Fruit fly (Drosophila melanogaster) whole organism, larva: ENCODE measurements around the gene CG9662.
A peak's percentile ranks its signal among the peaks of the same experiment; 100 is the strongest.
"Not testable (repeated sequence)": the region's sequence is repeated elsewhere in the genome, so short reads cannot be mapped to it uniquely, and the experiment has no call there.

Source experiments
- noc ChIP-seq: fragments of 200-800 bp; sonication (Bioruptor generic); optimal IDR thresholded peaks from 3 replicates; lab custom pipeline; 2019; ENCODE audit warnings: missing biosample characterization, mild to moderate bottlenecking, missing genetic modification characterization, moderate library complexity

The CG9662 gene

DNA sequence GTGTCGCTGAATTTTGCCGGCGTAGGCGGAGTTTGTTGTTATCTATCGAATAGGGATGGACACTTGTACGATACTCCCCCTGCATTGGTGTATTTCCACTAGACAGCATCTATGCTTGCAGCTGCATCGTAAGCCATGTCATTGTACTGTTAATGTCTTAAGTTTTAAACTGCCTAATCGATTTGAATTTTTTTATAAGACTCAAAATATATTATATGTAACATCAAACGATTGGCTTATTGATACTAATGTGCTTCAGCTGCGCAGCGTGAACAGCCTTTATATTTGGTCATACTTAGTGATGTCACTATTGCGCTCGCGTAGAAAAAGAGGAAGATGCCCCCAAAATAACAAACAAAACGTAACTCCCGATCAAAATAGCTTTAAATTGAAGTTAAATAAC lies at the start of gene CG9662, which contains the start of gene Ptpa:
Gene CG9662 (minus strand): TSS at position 54 of the 403 bp plus-strand sequence.
Gene Ptpa (plus strand): TSS at position 319 of the 403 bp plus-strand sequence.
- no peak for TF ChIP-seq noc

DNA sequence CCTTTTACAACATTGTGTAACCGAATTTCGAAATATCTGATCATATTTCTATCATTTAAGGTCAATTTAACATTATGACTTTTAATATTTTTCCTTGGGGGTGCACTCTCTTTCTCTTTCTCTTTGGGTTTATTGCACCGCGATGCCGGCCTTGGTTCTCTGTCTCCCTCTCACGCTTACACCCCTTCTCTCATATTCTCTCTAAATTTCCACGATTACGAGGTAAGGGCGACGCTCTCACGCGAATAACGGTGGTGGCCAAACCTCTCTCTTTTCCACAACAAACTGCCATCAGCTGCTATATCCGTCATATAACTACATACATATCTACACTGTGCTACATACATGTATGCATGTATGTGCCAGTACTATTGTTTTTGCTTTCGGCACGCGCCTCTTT lies 49.4 kb upstream of the CG9662 start:
- no peak for TF ChIP-seq noc

DNA sequence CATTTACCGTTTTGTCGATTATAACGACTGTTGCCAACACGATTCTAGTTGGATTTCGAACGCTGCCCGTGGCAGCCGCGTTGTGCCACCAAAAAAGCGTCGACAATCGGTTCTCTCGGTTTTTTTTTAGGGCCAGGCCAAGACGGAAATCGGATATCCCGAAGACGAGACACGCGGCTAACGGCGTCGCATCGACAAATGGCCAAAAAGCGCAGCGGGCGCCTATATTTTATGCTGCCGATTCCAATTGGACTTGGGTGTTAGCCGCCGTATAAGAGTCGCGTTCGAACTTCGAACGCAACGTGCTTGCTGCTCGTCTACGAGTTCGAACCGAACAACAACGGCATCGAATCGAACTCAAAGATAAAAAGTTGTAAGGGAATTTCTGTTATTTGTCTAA lies 46.2 kb upstream of the CG9662 start:
- TF ChIP-seq noc = no peak

DNA sequence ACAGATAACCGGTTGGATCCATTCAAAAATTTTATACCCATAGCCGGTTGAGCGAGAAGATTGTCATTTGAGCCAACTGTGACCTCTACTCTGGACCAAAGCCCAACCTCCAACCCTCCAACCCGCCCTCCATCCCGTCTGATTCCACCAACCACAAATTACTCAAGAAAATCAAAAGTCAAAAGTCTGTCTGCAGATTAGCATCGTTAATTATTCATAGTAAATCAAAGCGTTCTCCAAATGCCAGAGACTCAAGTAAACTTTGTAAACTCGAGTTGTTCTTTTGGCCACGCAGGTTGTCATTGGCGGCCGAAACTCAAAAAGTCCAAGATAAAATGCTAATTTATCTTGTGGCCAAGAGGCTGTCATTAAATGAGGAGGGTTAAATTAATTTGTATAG lies 41.1 kb upstream of the CG9662 start:
- no peak for TF ChIP-seq noc

DNA sequence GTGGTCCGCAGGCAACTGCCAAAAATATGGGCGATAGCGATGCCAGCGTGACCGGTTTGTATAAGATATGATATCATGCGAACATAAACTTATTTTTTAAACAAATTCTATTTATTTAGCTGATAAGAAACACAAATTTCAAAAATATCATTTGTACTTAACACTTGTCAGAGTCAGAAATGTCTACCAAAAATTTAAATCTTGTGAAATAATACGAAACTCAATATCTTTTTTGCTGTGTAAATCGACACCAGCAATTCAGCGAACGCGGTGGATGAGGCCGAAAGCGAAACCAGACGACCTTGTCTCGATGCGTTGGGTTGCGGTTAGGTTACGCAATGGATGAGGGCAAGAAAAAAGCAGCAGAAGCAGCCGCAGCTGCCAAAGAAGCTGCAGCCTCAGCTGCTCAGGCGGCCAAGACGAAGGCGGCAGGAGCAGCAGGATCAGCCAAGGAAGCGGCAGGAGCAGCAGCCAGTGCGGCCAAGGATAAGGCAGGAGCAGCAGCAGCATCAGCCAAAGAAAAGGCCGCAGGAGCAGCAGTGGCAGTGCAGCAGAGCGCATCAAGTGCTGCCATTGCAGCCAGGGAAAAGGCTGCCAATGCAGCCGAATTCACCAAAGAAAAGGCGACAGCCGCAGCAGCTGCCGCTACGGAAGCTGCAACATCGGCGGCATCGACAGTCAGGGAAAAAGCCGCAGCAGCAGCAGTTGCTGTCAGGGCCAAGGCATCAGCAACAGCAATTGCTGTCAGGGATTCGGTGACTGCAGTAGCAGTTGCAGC lies 40.2 kb upstream of the CG9662 start, which contains the start of gene CG31952:
Gene CG31952 (plus strand): TSS at position 167 of the 778 bp plus-strand sequence.
- TF ChIP-seq noc = peak; percentile 2

DNA sequence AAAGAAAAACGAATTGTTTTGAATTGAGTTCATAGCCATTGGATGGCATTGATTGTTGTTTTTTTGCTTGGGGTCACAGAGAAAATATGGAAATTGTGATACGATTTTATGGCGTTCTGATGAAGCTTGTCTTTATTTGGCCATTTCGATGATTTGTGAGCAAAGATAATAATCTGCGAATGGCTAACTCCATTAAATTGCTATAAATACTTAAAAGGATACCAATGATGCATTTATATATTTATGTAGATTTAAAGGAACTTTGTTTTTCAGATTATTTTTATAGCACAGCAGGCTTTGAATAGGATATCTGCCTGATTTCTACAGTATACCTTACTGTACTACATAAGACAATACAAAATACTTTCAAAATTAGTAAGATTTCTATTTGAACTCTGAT lies 33.7 kb upstream of the CG9662 start, which contains the start of gene CG8840:
Gene CG8840 (plus strand): TSS at position 301 of the 400 bp plus-strand sequence.
- TF ChIP-seq noc = no peak

DNA sequence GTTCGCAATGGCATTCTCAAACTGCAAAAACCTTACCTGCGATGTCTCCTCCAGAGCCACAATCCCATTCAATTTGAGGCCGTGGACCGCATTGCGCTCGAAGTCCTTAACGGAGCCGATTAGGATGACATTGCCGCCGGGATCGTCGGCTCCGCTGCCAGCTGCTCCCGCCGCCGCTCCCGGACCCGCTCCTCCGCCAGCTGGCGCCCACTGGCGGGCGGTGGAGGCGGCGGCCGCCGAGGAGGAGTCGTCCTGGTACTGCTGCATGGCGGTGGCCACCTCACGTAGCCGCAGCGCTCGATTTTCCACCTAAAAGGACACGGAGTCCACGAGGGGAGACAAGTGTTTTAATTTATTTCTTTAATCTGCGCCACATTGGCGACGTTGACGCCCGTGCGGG lies 31.2 kb upstream of the CG9662 start:
- no peak for TF ChIP-seq noc

DNA sequence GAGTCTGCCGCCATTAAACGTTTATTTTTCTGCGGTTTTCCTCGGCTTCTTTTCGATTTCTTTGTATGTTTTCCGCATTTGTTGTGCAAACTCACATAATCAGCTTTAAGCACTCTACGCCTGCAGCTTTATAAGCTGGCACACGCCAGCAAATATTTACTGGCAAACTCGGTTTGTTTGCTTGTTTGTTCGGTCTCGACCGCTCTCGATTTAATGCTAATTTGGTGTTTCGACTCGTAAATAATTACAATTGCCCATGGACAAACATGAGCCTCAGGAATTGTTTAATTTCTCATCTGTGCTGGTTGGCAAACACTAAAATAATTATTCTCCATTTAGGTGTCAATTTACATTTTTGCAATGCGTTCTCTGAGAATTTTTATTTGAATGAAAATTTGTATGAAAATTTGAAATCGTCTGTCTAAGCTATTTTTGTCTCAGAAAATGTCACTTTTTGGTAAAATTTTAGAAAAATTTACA lies 21.1 kb upstream of the CG9662 start, which contains the start of gene CG34175:
Gene CG34175 (plus strand): TSS at position 430 of the 480 bp plus-strand sequence.
- no peak for TF ChIP-seq noc

DNA sequence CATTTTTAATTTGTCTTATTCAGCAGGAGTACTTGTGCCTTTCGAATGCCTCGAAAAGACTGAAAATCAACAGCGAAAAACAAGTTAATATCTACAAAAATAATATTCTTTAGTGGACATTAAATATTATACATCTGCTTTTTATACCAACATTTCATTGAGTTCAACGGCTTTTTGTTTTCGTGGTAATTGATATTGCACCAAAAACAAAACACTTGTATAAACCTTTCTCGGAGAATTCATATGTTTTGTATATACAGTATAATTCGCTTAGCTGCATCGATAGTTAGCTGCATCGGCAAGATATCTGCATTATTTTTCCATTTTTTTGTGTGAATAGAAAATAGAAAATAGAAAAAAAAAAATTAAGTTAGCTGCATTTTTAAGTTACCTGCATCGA lies 11.9 kb upstream of the CG9662 start, which contains the start of gene CG42460:
Gene CG42460 (minus strand): TSS at position 101 of the 400 bp plus-strand sequence.
- TF ChIP-seq noc = not testable (repeated sequence)

DNA sequence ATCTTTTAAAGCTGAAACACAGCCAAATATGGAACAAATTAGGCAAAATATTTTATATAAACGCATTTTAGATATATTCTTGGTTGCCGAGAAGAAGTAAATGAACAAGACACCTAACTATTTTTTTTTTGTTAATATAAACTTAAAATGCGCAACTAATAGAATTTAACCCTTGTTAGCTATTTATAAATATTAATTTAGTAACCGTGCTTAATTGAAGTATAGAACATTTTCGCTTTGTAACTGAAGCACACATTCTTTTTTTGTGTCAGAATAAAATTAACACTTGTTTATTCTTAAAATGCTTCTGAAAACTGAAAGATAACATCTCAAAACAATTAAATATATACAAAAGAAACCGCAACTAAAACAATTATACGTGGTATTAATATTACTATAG lies 11.1 kb upstream of the CG9662 start, which contains the start of gene Sfp23F:
Gene Sfp23F (minus strand): TSS at position 101 of the 400 bp plus-strand sequence.
- no peak for TF ChIP-seq noc

DNA sequence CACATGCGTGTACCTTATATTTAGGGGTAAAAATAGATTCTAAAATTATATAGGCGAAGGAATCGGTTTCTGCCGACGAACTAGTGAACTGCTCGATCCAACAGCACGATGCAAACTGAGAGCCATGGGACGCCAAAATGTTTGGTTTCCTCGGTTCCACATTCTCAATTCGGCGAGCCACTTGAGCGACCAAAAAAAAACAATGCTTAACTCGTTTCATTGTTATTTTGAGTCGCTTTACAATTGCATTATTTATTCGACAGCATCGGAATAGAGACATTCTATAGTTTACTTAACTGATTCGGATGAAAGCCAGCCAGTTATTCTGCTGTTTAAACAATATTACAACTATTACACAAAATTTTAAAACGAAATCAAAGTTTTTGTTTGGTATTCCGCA lies 926 bp downstream of the CG9662 start, which contains the start of gene CG15412:
Gene CG15412 (minus strand): TSS at position 101 of the 400 bp plus-strand sequence.
- TF ChIP-seq noc = no peak

DNA sequence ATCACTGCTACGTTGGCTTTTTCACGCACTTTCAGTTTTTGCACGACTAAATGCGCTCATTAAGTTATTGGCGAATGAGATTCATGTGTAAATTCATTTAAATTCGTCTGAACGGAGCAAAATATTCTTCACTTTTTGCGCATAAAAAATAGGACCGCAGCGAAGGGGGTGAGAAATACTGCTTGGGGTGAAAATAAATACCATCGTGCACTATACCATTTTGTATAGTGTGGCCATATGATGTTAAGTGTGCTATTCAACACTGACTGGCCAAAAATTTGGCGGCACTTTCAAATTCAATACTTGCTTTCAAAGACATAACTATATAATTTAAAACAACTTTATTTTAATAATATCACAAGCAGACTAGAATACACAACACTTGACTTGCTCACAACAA lies 3.3 kb downstream of the CG9662 start, which contains the start of gene GramD1B:
Gene GramD1B (minus strand): TSS at position 131 of the 400 bp plus-strand sequence.
- TF ChIP-seq noc = peak; percentile 12

DNA sequence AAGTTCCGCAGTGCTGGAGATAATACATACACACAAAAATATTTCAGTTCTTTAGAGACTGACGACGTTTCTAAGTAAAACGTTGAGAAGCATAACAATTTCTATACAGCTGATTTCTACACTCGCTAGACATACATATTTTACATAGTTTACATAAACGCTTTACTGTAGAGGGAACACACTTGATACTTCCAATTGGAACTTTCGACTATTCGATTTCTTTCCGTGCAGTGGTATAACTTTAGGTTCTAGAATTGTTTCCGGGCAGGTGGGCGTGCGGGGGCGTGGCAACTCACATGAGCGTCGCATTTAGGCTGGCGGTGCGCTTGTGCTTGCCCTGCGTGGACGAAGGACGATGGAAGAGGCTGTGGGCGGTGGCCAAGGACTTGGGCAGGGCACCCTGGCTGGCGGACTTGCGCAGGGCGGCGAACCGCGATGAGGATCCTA lies 4.0 kb downstream of the CG9662 start:
- TF ChIP-seq noc = no peak

DNA sequence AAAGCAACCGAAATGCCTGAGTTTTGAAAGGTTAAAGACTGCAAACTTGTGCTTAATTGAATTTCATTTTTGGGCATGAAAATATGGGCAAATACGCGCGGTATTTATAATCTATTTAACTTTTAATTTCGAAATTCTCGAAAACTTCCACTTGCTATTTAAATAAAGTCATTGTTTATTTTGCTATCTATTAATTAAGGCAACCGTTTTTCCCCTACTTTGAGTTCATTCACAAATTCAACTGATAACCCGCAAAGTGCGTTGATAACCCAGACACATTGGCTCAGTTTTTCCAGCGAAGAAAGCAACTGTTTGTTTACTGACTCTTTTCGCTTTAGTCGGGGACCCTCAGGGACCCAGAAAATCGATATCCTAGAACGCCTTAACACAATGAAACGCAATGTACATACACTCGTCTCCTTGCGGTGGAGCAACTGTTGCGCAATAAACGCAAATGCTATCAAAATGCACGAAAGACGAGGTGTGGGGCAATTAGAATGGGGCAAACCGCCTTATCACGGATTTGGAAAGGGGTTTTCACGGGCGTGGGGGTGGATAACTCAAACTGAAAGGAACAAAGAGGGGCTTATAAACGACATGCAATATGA lies 4.7 kb downstream of the CG9662 start:
- no peak for TF ChIP-seq noc

DNA sequence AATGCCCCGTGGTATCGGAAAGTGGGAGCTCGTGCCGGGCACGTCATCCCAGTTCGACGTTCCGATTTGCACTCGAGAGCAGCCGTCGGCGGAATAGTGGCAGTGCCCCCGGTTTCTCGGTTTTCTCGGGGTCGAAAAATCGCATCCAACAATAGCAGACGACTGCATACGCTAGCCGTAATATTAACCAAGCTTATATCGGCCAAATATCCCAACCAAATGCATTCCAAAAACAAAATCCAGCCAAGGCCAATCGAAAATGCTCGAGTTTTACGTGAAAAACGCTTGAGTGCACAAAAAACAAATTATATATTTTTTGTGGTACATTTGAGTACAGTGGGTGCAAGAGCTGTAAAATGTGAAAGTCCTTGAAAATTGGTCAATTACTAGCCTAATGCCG lies 5.2 kb downstream of the CG9662 start:
- TF ChIP-seq noc = no peak

DNA sequence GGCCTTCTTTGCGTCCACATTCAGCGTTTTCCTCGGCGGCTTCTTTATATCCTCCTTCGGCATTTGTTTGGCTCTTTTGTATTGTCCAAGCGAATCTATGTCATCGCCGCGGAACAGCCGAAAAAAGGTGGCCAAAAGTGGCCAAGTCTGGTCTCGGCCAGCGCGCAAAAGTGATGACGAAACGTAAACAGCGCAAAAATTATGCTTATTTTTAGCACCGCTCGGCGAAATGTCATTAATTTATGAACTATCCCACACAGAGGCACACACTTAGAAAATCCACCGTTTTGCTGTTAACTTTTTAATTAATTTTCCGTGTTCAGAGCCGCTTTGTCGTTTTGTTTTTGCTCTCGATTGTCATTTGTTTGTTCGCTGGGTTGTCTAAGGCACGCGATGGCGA lies 5.6 kb downstream of the CG9662 start:
- no peak for TF ChIP-seq noc

DNA sequence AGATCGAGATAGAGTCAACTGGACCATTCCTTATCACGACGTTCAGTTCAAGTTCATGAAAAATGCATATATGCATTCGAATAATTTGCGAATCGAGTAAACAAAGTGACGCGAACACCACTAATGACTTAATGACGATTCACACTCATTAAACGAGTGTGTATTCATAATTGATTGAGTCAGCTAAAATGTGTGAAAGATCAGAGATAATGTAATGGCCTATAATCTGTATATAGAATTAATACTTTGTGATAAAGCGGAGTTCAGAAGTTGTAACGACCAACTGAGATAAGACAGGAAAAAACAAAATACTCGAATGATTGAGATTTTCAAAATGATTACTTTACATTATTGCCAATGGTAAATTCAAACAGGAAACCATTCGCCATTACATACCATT lies 6.7 kb downstream of the CG9662 start:
- no peak for TF ChIP-seq noc
